Worm (Caenorhabditis elegans): ENCODE data around the gene lsm-7.

DNA sequence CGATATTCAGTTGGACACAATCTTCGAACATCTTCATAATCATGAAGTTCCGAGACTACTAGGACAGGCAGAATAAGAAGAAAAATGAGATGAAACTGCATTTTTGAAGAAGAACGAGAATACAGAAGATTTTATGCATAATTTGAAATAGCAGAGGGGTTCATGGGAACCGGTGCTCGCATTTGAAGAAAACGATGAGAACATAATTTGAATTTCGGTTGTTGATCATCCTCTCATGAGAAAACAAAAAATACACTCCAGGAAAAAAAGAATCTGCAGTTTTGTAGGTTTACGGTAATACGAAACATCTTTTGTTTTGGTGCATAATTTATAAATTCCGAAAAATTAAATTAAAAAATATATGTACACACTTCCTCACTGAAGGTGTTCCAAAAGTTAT, 47.4 kb upstream of the lsm-7 start, which contains the start of gene srlf-11:
- no peak for TF ChIP-seq fkh-10 (GFP tag; optimal IDR thresholded peaks at IDR 0.05)
- no peak for TF ChIP-seq nhr-28 (tag; optimal IDR thresholded peaks at IDR 0.05)
- no peak for TF ChIP-seq unc-130 (GFP tag; optimal IDR thresholded peaks at IDR 0.05)
- no peak for TF ChIP-seq snpc-4 (tag; optimal IDR thresholded peaks at IDR 0.05)
- TF ChIP-seq mxl-2 (GFP tag; conservative IDR thresholded peaks at IDR 0.05): no peak
- TF ChIP-seq Y105C5A.15 (GFP tag; IDR thresholded peaks at IDR 0.05): no peak
- no peak for TF ChIP-seq fos-1 (tag; optimal IDR thresholded peaks at IDR 0.05)
- no peak for TF ChIP-seq pqm-1 (tag; optimal IDR thresholded peaks at IDR 0.05)
- TF ChIP-seq dpl-1 (GFP tag; optimal IDR thresholded peaks at IDR 0.05): no peak
- TF ChIP-seq nhr-237 (tag; optimal IDR thresholded peaks at IDR 0.05): no peak

Measured in whole organism, L4 larva.